Worm (Caenorhabditis elegans) whole organism, L1 larva: Measurements from ENCODE around the gene C49G7.10.

ENCODE experiments used
- ces-1 ChIP-seq: fragments of 150-350 bp; optimal IDR thresholded peaks from 2 replicates; lab custom pipeline; 2014; ENCODE audit warnings: missing biosample characterization, missing genetic modification reagents, missing genetic modification characterization
- fkh-8 ChIP-seq: sonication (generic microtip); optimal IDR thresholded peaks from 2 replicates; lab custom pipeline; 2016; ENCODE audit warnings: mild to moderate bottlenecking, missing genetic modification characterization, missing compliant biosample characterization
- isw-1 ChIP-seq: fragments of 200-800 bp; sonication (Bioruptor generic); IDR thresholded peaks from 2 replicates; pipeline ENCODE4 v1.3.6; 2022; ENCODE audit warnings: missing genetic modification characterization, missing compliant biosample characterization

DNA sequence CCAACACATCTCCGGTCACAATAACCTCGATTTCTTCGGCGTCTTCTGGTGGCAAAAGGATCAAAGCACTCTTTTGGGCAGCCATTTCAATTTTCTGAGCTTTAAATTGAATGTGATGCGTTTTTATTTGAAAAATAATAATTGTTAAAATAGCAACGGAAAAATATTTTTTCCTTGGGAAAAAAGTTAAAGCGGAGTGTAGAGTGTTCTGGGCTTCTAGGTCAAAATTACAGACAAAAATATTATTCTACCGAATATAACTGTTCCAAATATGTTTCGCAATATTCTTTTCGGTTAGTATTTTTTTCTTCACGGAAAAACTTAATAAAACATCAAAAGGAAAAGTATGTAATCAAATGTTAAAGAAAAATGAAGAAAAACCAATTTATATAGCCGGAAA, 13.2 kb upstream of the C49G7.10 start, which contains the start of gene djr-1.2:
- TF ChIP-seq ces-1 (GFP tag; lab: Kevin White, UChicago) = no peak
- no peak for TF ChIP-seq fkh-8 (tag; lab: Kevin White, UChicago)
- no peak for TF ChIP-seq isw-1 (GFP tag; lab: Robert Waterston, UW)
